Worm (Caenorhabditis elegans) whole organism, L2 larva: ENCODE measurements around the gene K10D6.3.

Experiments
- R02D3.7 ChIP-seq: fragments of 150-350 bp; optimal IDR thresholded peaks from 2 replicates; lab custom pipeline; 2014; ENCODE audit warnings: missing biosample characterization, missing genetic modification characterization
- elt-3 ChIP-seq: sonication (generic microtip); optimal IDR thresholded peaks from 2 replicates; lab custom pipeline; 2017; ENCODE audit warnings: missing biosample characterization, missing genetic modification characterization
- fos-1 ChIP-seq: fragments of 150-350 bp; optimal IDR thresholded peaks from 2 replicates; lab custom pipeline; 2014; ENCODE audit warnings: missing biosample characterization, missing genetic modification characterization
- lin-13 ChIP-seq: fragments of 150-350 bp; optimal IDR thresholded peaks from 2 replicates; lab custom pipeline; 2014; ENCODE audit warnings: missing biosample characterization, missing genetic modification reagents, missing genetic modification characterization
- nhr-10 ChIP-seq: sonication (generic microtip); optimal IDR thresholded peaks from 2 replicates; lab custom pipeline; 2017; ENCODE audit warnings: missing biosample characterization, missing genetic modification characterization
- nhr-11 ChIP-seq: fragments of 150-350 bp; optimal IDR thresholded peaks from 2 replicates; lab custom pipeline; 2014; ENCODE audit warnings: missing biosample characterization, missing genetic modification characterization
- nhr-237 ChIP-seq: fragments of 150-350 bp; optimal IDR thresholded peaks from 2 replicates; lab custom pipeline; 2014; ENCODE audit warnings: missing biosample characterization, missing genetic modification characterization
- nhr-25 ChIP-seq: fragments of 150-350 bp; sonication (generic microtip); optimal IDR thresholded peaks from 3 replicates; lab custom pipeline; 2014; ENCODE audit warnings: missing biosample characterization, missing genetic modification characterization
- nhr-77 ChIP-seq: fragments of 150-350 bp; optimal IDR thresholded peaks from 2 replicates; lab custom pipeline; 2014; ENCODE audit warnings: missing biosample characterization, missing genetic modification characterization
- sem-4 ChIP-seq: fragments of 150-350 bp; optimal IDR thresholded peaks from 2 replicates; lab custom pipeline; 2014; ENCODE audit warnings: missing biosample characterization, missing genetic modification reagents, missing genetic modification characterization
- unc-39 ChIP-seq: fragments of 150-350 bp; optimal IDR thresholded peaks from 2 replicates; lab custom pipeline; 2014; ENCODE audit warnings: missing biosample characterization, missing genetic modification characterization
- unc-62 ChIP-seq: fragments of 150-350 bp; optimal IDR thresholded peaks from 2 replicates; lab custom pipeline; 2014; ENCODE audit warnings: missing biosample characterization, missing genetic modification reagents, missing genetic modification characterization
- ztf-11 ChIP-seq: sonication (generic microtip); optimal IDR thresholded peaks from 2 replicates; lab custom pipeline; 2017; ENCODE audit warnings: missing biosample characterization, missing genetic modification characterization

DNA sequence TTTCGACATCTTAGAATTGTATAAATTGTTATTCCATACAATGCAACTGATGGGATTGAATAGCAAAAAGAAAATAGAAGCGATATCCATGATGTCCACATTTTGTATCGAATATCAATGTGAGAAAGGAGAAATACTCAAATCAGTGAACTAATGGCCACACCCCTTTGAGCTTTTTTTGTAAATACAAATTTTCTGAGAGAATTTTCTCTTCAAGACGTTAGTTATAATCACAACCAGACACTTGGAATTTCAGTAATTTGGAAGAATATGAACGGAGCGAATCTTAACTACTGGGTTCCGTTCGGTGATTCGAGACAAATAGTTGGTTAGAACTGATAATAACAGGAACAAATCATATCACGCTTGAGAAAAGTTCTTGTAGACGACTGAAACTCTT is 38.6 kb upstream of the K10D6.3 start, which contains the start of gene srg-41:
- no peak for TF ChIP-seq nhr-11 (tag; lab: Kevin White, UChicago)
- no peak for TF ChIP-seq lin-13 (GFP tag; lab: Kevin White, UChicago)
- TF ChIP-seq unc-39 (tag; lab: Kevin White, UChicago), result no peak
- no peak for TF ChIP-seq unc-62 (GFP tag; lab: Kevin White, UChicago)
- TF ChIP-seq nhr-237 (tag; lab: Kevin White, UChicago), result no peak
- TF ChIP-seq elt-3 (tag; lab: Kevin White, UChicago), result no peak
- TF ChIP-seq R02D3.7 (tag; lab: Kevin White, UChicago), result no peak
- TF ChIP-seq nhr-10 (tag; lab: Kevin White, UChicago), result no peak
- no peak for TF ChIP-seq nhr-77 (tag; lab: Kevin White, UChicago)
- TF ChIP-seq sem-4, result no peak
- no peak for TF ChIP-seq fos-1
- no peak for TF ChIP-seq ztf-11 (tag; lab: Kevin White, UChicago)
- no peak for TF ChIP-seq nhr-25
